Worm (Caenorhabditis elegans) whole organism, L4 larva: ENCODE measurements around the gene ttr-3.
A peak's percentile ranks its signal among the peaks of the same experiment; 100 is the strongest.

ENCODE experiments used
- T20F7.1 ChIP-seq: fragments of 200-800 bp; sonication (Bioruptor generic); optimal IDR thresholded peaks from 2 replicates; lab custom pipeline; 2018; ENCODE audit warnings: mild to moderate bottlenecking, missing genetic modification characterization, missing compliant biosample characterization
- Y5F2A.4 ChIP-seq: fragments of 200-800 bp; sonication (Bioruptor generic); optimal IDR thresholded peaks from 2 replicates; lab custom pipeline; 2018; ENCODE audit warnings: mild to moderate bottlenecking, missing genetic modification characterization, missing compliant biosample characterization
- aha-1 ChIP-seq: fragments of 150-350 bp; peaks from one replicate; lab custom pipeline; 2014; ENCODE audit warnings: missing biosample characterization, missing genetic modification characterization
- arid-1 ChIP-seq: fragments of 200-800 bp; sonication (Bioruptor generic); conservative IDR thresholded peaks from 2 replicates; pipeline ENCODE4 v1.3.6; 2022; ENCODE audit warnings: missing genetic modification reagents, missing genetic modification characterization, missing compliant biosample characterization
- dve-1 ChIP-seq: sonication (generic microtip); optimal IDR thresholded peaks from 2 replicates; lab custom pipeline; 2017; ENCODE audit warnings: antibody characterized with exemption, mild to moderate bottlenecking, missing genetic modification characterization, missing compliant biosample characterization; ENCODE audit not compliant: insufficient read depth
- lin-29 ChIP-seq: fragments of 200-800 bp; sonication (Bioruptor generic); IDR thresholded peaks from 2 replicates; pipeline ENCODE4 v1.3.6; 2022; ENCODE audit warnings: missing genetic modification reagents, missing genetic modification characterization, missing compliant biosample characterization
- nhr-237 ChIP-seq: sonication (generic microtip); optimal IDR thresholded peaks from 2 replicates; lab custom pipeline; 2017; ENCODE audit warnings: missing biosample characterization, missing genetic modification characterization
- nhr-76 ChIP-seq: fragments of 150-350 bp; optimal IDR thresholded peaks from 2 replicates; lab custom pipeline; 2014; ENCODE audit warnings: missing biosample characterization, missing genetic modification characterization
- nhr-77 ChIP-seq: fragments of 150-350 bp; optimal IDR thresholded peaks from 2 replicates; lab custom pipeline; 2014; ENCODE audit warnings: missing biosample characterization, missing genetic modification characterization
- pha-4 ChIP-seq, 2 experiments: fragments of 150-350 bp in 1 of 2; fragments of 200-800 bp in 1 of 2; sonication (Bioruptor generic) in 1 of 2; IDR thresholded peaks in 1 of 2; optimal IDR thresholded peaks in 1 of 2; 2 replicates each; pipeline versions ENCODE4 v1.3.6 to Lab custom; 2014 to 2022; ENCODE audit warnings: missing genetic modification characterization in 2 of 2, missing genetic modification reagents in 2 of 2, missing biosample characterization in 1 of 2, missing compliant biosample characterization in 1 of 2
- pqm-1 ChIP-seq: sonication (generic microtip); optimal IDR thresholded peaks from 2 replicates; lab custom pipeline; 2017; ENCODE audit warnings: missing biosample characterization, missing genetic modification characterization
- rbr-2 ChIP-seq: sonication (generic microtip); optimal IDR thresholded peaks from 2 replicates; lab custom pipeline; 2016; ENCODE audit warnings: missing genotype, missing genetic modification characterization, missing compliant biosample characterization
- saeg-2 ChIP-seq: fragments of 200-800 bp; sonication (Bioruptor generic); IDR thresholded peaks from 2 replicates; pipeline ENCODE4 v1.3.6; 2022; ENCODE audit warnings: missing genetic modification reagents, missing genetic modification characterization, missing compliant biosample characterization
- unc-39 ChIP-seq: sonication (generic microtip); optimal IDR thresholded peaks from 2 replicates; lab custom pipeline; 2017; ENCODE audit warnings: missing biosample characterization, missing genetic modification characterization

ce11 chrIII:9903694-9904292 lies 22.8 kb downstream of the ttr-3 start:
- TF ChIP-seq nhr-237 (tag; lab: Kevin White, UChicago): no peak
- TF ChIP-seq T20F7.1 (GFP tag; lab: Kevin White, UChicago): no peak
- TF ChIP-seq pqm-1 (tag; lab: Kevin White, UChicago): peak; percentile 47
- no peak for TF ChIP-seq pha-4 (GFP tag; IDR thresholded peaks at IDR 0.05; lab: Robert Waterston, UW)
- TF ChIP-seq pha-4 (tag; optimal IDR thresholded peaks at IDR 0.05; lab: Kevin White, UChicago): no peak
- TF ChIP-seq Y5F2A.4 (GFP tag; lab: Kevin White, UChicago): no peak
- TF ChIP-seq arid-1 (GFP tag; lab: Robert Waterston, UW): no peak
- TF ChIP-seq aha-1 (tag; lab: Kevin White, UChicago): no peak
- TF ChIP-seq dve-1: peak; percentile 65
- TF ChIP-seq unc-39 (tag; lab: Kevin White, UChicago): no peak
- no peak for TF ChIP-seq saeg-2
- TF ChIP-seq rbr-2 (tag; lab: Kevin White, UChicago): no peak
- peak; percentile 9 for TF ChIP-seq nhr-77 (tag; lab: Kevin White, UChicago)
- no peak for TF ChIP-seq nhr-76 (tag; lab: Kevin White, UChicago)
- no peak for TF ChIP-seq lin-29 (GFP tag; lab: Robert Waterston, UW)
